Worm (Caenorhabditis elegans) whole organism, L2 larva: ENCODE data around the gene srab-26.

Source experiments
- C34F6.9 ChIP-seq: fragments of 150-350 bp; optimal IDR thresholded peaks from 2 replicates; lab custom pipeline; 2014; ENCODE audit warnings: missing biosample characterization, missing genetic modification characterization
- F13H6.1 ChIP-seq: sonication (generic microtip); optimal IDR thresholded peaks from 2 replicates; lab custom pipeline; 2016; ENCODE audit warnings: missing genetic modification characterization, missing compliant biosample characterization
- R02D3.7 ChIP-seq: fragments of 150-350 bp; optimal IDR thresholded peaks from 2 replicates; lab custom pipeline; 2014; ENCODE audit warnings: missing biosample characterization, missing genetic modification characterization
- Y55F3AM.14 ChIP-seq: fragments of 200-800 bp; sonication (Bioruptor generic); optimal IDR thresholded peaks from 2 replicates; lab custom pipeline; 2018; ENCODE audit warnings: mild to moderate bottlenecking, missing genetic modification characterization, missing compliant biosample characterization
- ZK546.5 ChIP-seq: sonication (generic microtip); optimal IDR thresholded peaks from 2 replicates; lab custom pipeline; 2017; ENCODE audit warnings: missing biosample characterization, missing genetic modification characterization
- alr-1 ChIP-seq: fragments of 150-350 bp; optimal IDR thresholded peaks from 2 replicates; lab custom pipeline; 2014; ENCODE audit warnings: missing biosample characterization, missing genetic modification characterization
- aly-2 ChIP-seq: fragments of 150-350 bp; optimal IDR thresholded peaks from 2 replicates; lab custom pipeline; 2014; ENCODE audit warnings: missing biosample characterization, missing genetic modification characterization
- ama-1 ChIP-seq: fragments of 150-350 bp; optimal IDR thresholded peaks from 2 replicates; lab custom pipeline; 2018; ENCODE audit warnings: inconsistent platforms
- blmp-1 ChIP-seq: sonication (generic microtip); optimal IDR thresholded peaks from 2 replicates; lab custom pipeline; 2017; ENCODE audit warnings: missing genetic modification characterization, mild to moderate bottlenecking, missing compliant biosample characterization, antibody characterized with exemption, moderate library complexity; ENCODE audit not compliant: insufficient read depth
- ceh-16 ChIP-seq: fragments of 150-350 bp; optimal IDR thresholded peaks from 2 replicates; lab custom pipeline; 2014; ENCODE audit warnings: missing biosample characterization, missing genetic modification characterization
- ceh-82 ChIP-seq: fragments of 150-350 bp; optimal IDR thresholded peaks from 2 replicates; lab custom pipeline; 2014; ENCODE audit warnings: missing biosample characterization, missing genetic modification characterization
- crh-2 ChIP-seq: sonication (generic microtip); optimal IDR thresholded peaks from 2 replicates; lab custom pipeline; 2017; ENCODE audit warnings: missing biosample characterization, missing genetic modification characterization
- dmd-4 ChIP-seq: sonication (generic microtip); optimal IDR thresholded peaks from 2 replicates; lab custom pipeline; 2017; ENCODE audit warnings: missing biosample characterization, missing genetic modification characterization
- egl-27 ChIP-seq: sonication (generic microtip); optimal IDR thresholded peaks from 3 replicates; lab custom pipeline; 2017; ENCODE audit warnings: missing biosample characterization, missing genetic modification reagents, missing genetic modification characterization
- elt-1 ChIP-seq: fragments of 150-350 bp; optimal IDR thresholded peaks from 2 replicates; lab custom pipeline; 2014; ENCODE audit warnings: missing biosample characterization, missing genetic modification characterization
- elt-3 ChIP-seq: sonication (generic microtip); optimal IDR thresholded peaks from 2 replicates; lab custom pipeline; 2017; ENCODE audit warnings: missing biosample characterization, missing genetic modification characterization
- fos-1 ChIP-seq: fragments of 150-350 bp; optimal IDR thresholded peaks from 2 replicates; lab custom pipeline; 2014; ENCODE audit warnings: missing biosample characterization, missing genetic modification characterization
- gmeb-1 ChIP-seq: fragments of 150-350 bp; optimal IDR thresholded peaks from 2 replicates; lab custom pipeline; 2014; ENCODE audit warnings: missing biosample characterization, missing genetic modification characterization
- lin-11 ChIP-seq: fragments of 150-350 bp; sonication (generic microtip); optimal IDR thresholded peaks from 2 replicates; lab custom pipeline; 2014; ENCODE audit warnings: missing biosample characterization, missing genetic modification characterization, inconsistent platforms, mixed read lengths
- lin-13 ChIP-seq: fragments of 150-350 bp; optimal IDR thresholded peaks from 2 replicates; lab custom pipeline; 2014; ENCODE audit warnings: missing biosample characterization, missing genetic modification reagents, missing genetic modification characterization
- lin-39 ChIP-seq: fragments of 150-350 bp; optimal IDR thresholded peaks from 2 replicates; lab custom pipeline; 2014; ENCODE audit warnings: missing biosample characterization, missing genetic modification reagents, missing genetic modification characterization
- lsy-2 ChIP-seq, 2 experiments: fragments of 150-350 bp in 1 of 2; sonication (generic microtip) in 1 of 2; optimal IDR thresholded peaks; 2 replicates each; lab custom pipeline; 2014 to 2017; ENCODE audit warnings: missing biosample characterization in 2 of 2, missing genetic modification characterization in 2 of 2
- mab-5 ChIP-seq: fragments of 150-350 bp; optimal IDR thresholded peaks from 2 replicates; lab custom pipeline; 2014; ENCODE audit warnings: missing biosample characterization, missing genetic modification characterization
- mbf-1 ChIP-seq: sonication (generic microtip); optimal IDR thresholded peaks from 2 replicates; lab custom pipeline; 2017; ENCODE audit warnings: missing biosample characterization, missing genetic modification characterization
- mdl-1 ChIP-seq, 2 experiments: fragments of 150-350 bp in 1 of 2; sonication (generic microtip) in 1 of 2; optimal IDR thresholded peaks; 2 replicates each; lab custom pipeline; 2017; ENCODE audit warnings: missing biosample characterization in 2 of 2, missing genetic modification characterization in 2 of 2
- nhr-10 ChIP-seq: sonication (generic microtip); optimal IDR thresholded peaks from 2 replicates; lab custom pipeline; 2017; ENCODE audit warnings: missing biosample characterization, missing genetic modification characterization
- nhr-11 ChIP-seq: fragments of 150-350 bp; optimal IDR thresholded peaks from 2 replicates; lab custom pipeline; 2014; ENCODE audit warnings: missing biosample characterization, missing genetic modification characterization
- nhr-12 ChIP-seq: fragments of 150-350 bp; optimal IDR thresholded peaks from 2 replicates; lab custom pipeline; 2014; ENCODE audit warnings: missing biosample characterization, missing genetic modification characterization
- nhr-129 ChIP-seq: fragments of 150-350 bp; optimal IDR thresholded peaks from 2 replicates; lab custom pipeline; 2014; ENCODE audit warnings: missing biosample characterization, missing genetic modification characterization
- nhr-21 ChIP-seq: fragments of 150-350 bp; optimal IDR thresholded peaks from 2 replicates; lab custom pipeline; 2014; ENCODE audit warnings: missing biosample characterization, missing genetic modification characterization
- nhr-23 ChIP-seq: fragments of 150-350 bp; optimal IDR thresholded peaks from 2 replicates; lab custom pipeline; 2014; ENCODE audit warnings: missing biosample characterization, missing genetic modification reagents, missing genetic modification characterization
- nhr-237 ChIP-seq: fragments of 150-350 bp; optimal IDR thresholded peaks from 2 replicates; lab custom pipeline; 2014; ENCODE audit warnings: missing biosample characterization, missing genetic modification characterization
- nhr-25 ChIP-seq: fragments of 150-350 bp; sonication (generic microtip); optimal IDR thresholded peaks from 3 replicates; lab custom pipeline; 2014; ENCODE audit warnings: missing biosample characterization, missing genetic modification characterization
- nhr-6 ChIP-seq: fragments of 150-350 bp; optimal IDR thresholded peaks from 2 replicates; lab custom pipeline; 2014; ENCODE audit warnings: missing biosample characterization, missing genetic modification characterization
- nhr-77 ChIP-seq: fragments of 150-350 bp; optimal IDR thresholded peaks from 2 replicates; lab custom pipeline; 2014; ENCODE audit warnings: missing biosample characterization, missing genetic modification characterization
- peb-1 ChIP-seq: fragments of 150-350 bp; optimal IDR thresholded peaks from 2 replicates; lab custom pipeline; 2014; ENCODE audit warnings: missing biosample characterization, missing genetic modification characterization
- sem-4 ChIP-seq: fragments of 150-350 bp; optimal IDR thresholded peaks from 2 replicates; lab custom pipeline; 2014; ENCODE audit warnings: missing biosample characterization, missing genetic modification reagents, missing genetic modification characterization
- skn-1 ChIP-seq: sonication (generic microtip); optimal IDR thresholded peaks from 2 replicates; lab custom pipeline; 2017; ENCODE audit warnings: missing biosample characterization, missing genetic modification characterization
- sma-3 ChIP-seq: sonication (generic microtip); optimal IDR thresholded peaks from 2 replicates; lab custom pipeline; 2016; ENCODE audit warnings: missing genetic modification reagents, missing genetic modification characterization, missing compliant biosample characterization
- sma-9 ChIP-seq, 2 experiments: fragments of 150-350 bp in 1 of 2; sonication (generic microtip) in 1 of 2; optimal IDR thresholded peaks; 2 replicates each; lab custom pipeline; 2014 to 2016; ENCODE audit warnings: missing genetic modification characterization in 2 of 2, mild to moderate bottlenecking in 1 of 2, missing biosample characterization in 1 of 2, missing compliant biosample characterization in 1 of 2, missing genetic modification reagents in 1 of 2, moderate library complexity in 1 of 2
- snpc-4 ChIP-seq: fragments of 150-350 bp; optimal IDR thresholded peaks from 2 replicates; lab custom pipeline; 2014; ENCODE audit warnings: missing biosample characterization, missing genetic modification characterization
- unc-39 ChIP-seq: fragments of 150-350 bp; optimal IDR thresholded peaks from 2 replicates; lab custom pipeline; 2014; ENCODE audit warnings: missing biosample characterization, missing genetic modification characterization
- unc-55 ChIP-seq: fragments of 150-350 bp; sonication (generic microtip); optimal IDR thresholded peaks from 3 replicates; lab custom pipeline; 2014; ENCODE audit warnings: missing biosample characterization, missing genetic modification reagents, missing genetic modification characterization
- unc-62 ChIP-seq: fragments of 150-350 bp; optimal IDR thresholded peaks from 2 replicates; lab custom pipeline; 2014; ENCODE audit warnings: missing biosample characterization, missing genetic modification reagents, missing genetic modification characterization
- zag-1 ChIP-seq: fragments of 150-350 bp; optimal IDR thresholded peaks from 2 replicates; lab custom pipeline; 2014; ENCODE audit warnings: missing biosample characterization, missing genetic modification characterization
- ztf-1 ChIP-seq: fragments of 200-800 bp; sonication (Bioruptor generic); conservative IDR thresholded peaks from 2 replicates; pipeline ENCODE4 v1.3.6; 2022; ENCODE audit warnings: missing genetic modification characterization, missing compliant biosample characterization
- ztf-11 ChIP-seq: sonication (generic microtip); optimal IDR thresholded peaks from 2 replicates; lab custom pipeline; 2017; ENCODE audit warnings: missing biosample characterization, missing genetic modification characterization
- ztf-4 ChIP-seq: fragments of 150-350 bp; optimal IDR thresholded peaks from 2 replicates; lab custom pipeline; 2014; ENCODE audit warnings: missing biosample characterization, missing genetic modification characterization

The srab-26 gene

ce11 chrV:9855920-9856852 is 23.1 kb downstream of the srab-26 start:
- TF ChIP-seq nhr-11 (tag; lab: Kevin White, UChicago): no peak
- TF ChIP-seq alr-1 (tag; lab: Kevin White, UChicago): no peak
- TF ChIP-seq F13H6.1 (tag; lab: Kevin White, UChicago): peak; percentile 32
- no peak for TF ChIP-seq unc-39 (tag; lab: Kevin White, UChicago)
- TF ChIP-seq ztf-4 (tag; lab: Kevin White, UChicago): no peak
- TF ChIP-seq crh-2 (tag; lab: Kevin White, UChicago): peak; percentile 33
- TF ChIP-seq lin-39 (tag; lab: Kevin White, UChicago): no peak
- no peak for TF ChIP-seq nhr-10 (tag; lab: Kevin White, UChicago)
- TF ChIP-seq snpc-4 (tag; lab: Kevin White, UChicago): no peak
- TF ChIP-seq ama-1 (lab: Kevin White, UChicago): no peak
- TF ChIP-seq nhr-12 (tag; lab: Kevin White, UChicago): no peak
- no peak for TF ChIP-seq mbf-1 (tag; lab: Kevin White, UChicago)
- TF ChIP-seq sma-9 (GFP tag; optimal IDR thresholded peaks at IDR 0.05; lab: Kevin White, UChicago): no peak
- no peak for TF ChIP-seq sma-9 (tag; optimal IDR thresholded peaks at IDR 0.05; lab: Kevin White, UChicago)
- no peak for TF ChIP-seq ceh-16 (tag; lab: Kevin White, UChicago)
- peak; percentile 37 for TF ChIP-seq unc-55 (GFP tag; lab: Kevin White, UChicago)
- no peak for TF ChIP-seq nhr-77 (tag; lab: Kevin White, UChicago)
- peak; percentile 44 for TF ChIP-seq C34F6.9 (tag; lab: Kevin White, UChicago)
- TF ChIP-seq mdl-1 (tag; optimal IDR thresholded peaks at IDR 0.05; lab: Kevin White, UChicago): no peak
- TF ChIP-seq ZK546.5 (tag; lab: Kevin White, UChicago): no peak
- TF ChIP-seq mab-5: no peak
- TF ChIP-seq zag-1 (tag; lab: Kevin White, UChicago): no peak
- TF ChIP-seq nhr-129 (tag; lab: Kevin White, UChicago): peak; percentile 65
- peak; percentile 34 for TF ChIP-seq sma-3
- TF ChIP-seq Y55F3AM.14 (GFP tag; lab: Kevin White, UChicago): no peak
- TF ChIP-seq ztf-1: no peak
- no peak for TF ChIP-seq peb-1 (tag; lab: Kevin White, UChicago)
- TF ChIP-seq nhr-6: no peak
- no peak for TF ChIP-seq ztf-11 (tag; lab: Kevin White, UChicago)
- TF ChIP-seq nhr-237: no peak
- TF ChIP-seq lsy-2 (tag; optimal IDR thresholded peaks at IDR 0.05; lab: Kevin White, UChicago): peak in 1 of 2 experiments; percentile 24
- TF ChIP-seq nhr-23 (tag; lab: Kevin White, UChicago): no peak
- no peak for TF ChIP-seq egl-27 (tag; lab: Kevin White, UChicago)
- TF ChIP-seq dmd-4 (tag; lab: Kevin White, UChicago): no peak
- no peak for TF ChIP-seq sem-4
- no peak for TF ChIP-seq elt-3 (tag; lab: Kevin White, UChicago)
- no peak for TF ChIP-seq ceh-82 (tag; lab: Kevin White, UChicago)
- no peak for TF ChIP-seq R02D3.7 (tag; lab: Kevin White, UChicago)
- TF ChIP-seq blmp-1 (tag; lab: Kevin White, UChicago): no peak
- no peak for TF ChIP-seq lin-11
- TF ChIP-seq fos-1 (tag; lab: Kevin White, UChicago): peak; percentile 16
- no peak for TF ChIP-seq elt-1
- TF ChIP-seq unc-62: no peak
- TF ChIP-seq nhr-21 (tag; lab: Kevin White, UChicago): no peak
- TF ChIP-seq nhr-25 (tag; lab: Kevin White, UChicago): peak; percentile 28
- no peak for TF ChIP-seq lin-13 (GFP tag; lab: Kevin White, UChicago)
- no peak for TF ChIP-seq skn-1 (tag; lab: Kevin White, UChicago)
- TF ChIP-seq aly-2 (tag; lab: Kevin White, UChicago): no peak
- no peak for TF ChIP-seq gmeb-1 (tag; lab: Kevin White, UChicago)
